Worm (Caenorhabditis elegans): ENCODE data around the gene flp-13.

DNA sequence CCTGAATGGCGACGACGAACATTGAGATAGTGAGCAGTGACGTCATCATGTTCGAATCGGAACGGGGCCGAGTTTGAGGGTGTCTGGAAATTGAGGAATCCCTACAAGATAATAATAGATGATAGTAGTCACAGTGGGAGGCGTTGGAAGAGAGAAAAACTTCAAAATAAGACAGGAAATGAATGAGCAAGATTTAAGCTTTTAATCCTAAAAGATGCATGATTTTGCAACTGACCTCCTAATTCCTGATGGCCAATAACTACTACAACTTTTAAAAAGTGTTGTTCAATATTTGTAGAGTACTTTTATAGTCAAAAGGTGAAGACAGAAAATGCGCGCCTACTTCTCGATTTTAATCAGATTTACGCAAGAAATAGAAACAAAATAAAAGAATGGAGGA, at the start of gene flp-13:
- TF ChIP-seq lsy-2 (tag; optimal IDR thresholded peaks at IDR 0.05) (no peak), aly-2 (tag; optimal IDR thresholded peaks at IDR 0.05) (no peak), nhr-237 (tag; optimal IDR thresholded peaks at IDR 0.05) (no peak), ztf-11 (tag; optimal IDR thresholded peaks at IDR 0.05) (no peak), ZK546.5 (tag; optimal IDR thresholded peaks at IDR 0.05) (no peak), fos-1 (tag; optimal IDR thresholded peaks at IDR 0.05) (no peak), skn-1 (tag; optimal IDR thresholded peaks at IDR 0.05) (no peak), elt-3 (tag; optimal IDR thresholded peaks at IDR 0.05) (no peak), R02D3.7 (tag; optimal IDR thresholded peaks at IDR 0.05) (no peak), zag-1 (tag; optimal IDR thresholded peaks at IDR 0.05) (no peak), unc-62 (GFP tag; optimal IDR thresholded peaks at IDR 0.05) (no peak), sem-4 (tag; optimal IDR thresholded peaks at IDR 0.05) (no peak), ceh-82 (tag; optimal IDR thresholded peaks at IDR 0.05) (no peak), nhr-11 (tag; optimal IDR thresholded peaks at IDR 0.05) (no peak)
